Worm (Caenorhabditis elegans): Measurements from ENCODE around the gene ddl-3.
"Not testable (repeated sequence)": the region's sequence is repeated elsewhere in the genome, so short reads cannot be mapped to it uniquely, and the experiment has no call there.

Gene ddl-3

DNA sequence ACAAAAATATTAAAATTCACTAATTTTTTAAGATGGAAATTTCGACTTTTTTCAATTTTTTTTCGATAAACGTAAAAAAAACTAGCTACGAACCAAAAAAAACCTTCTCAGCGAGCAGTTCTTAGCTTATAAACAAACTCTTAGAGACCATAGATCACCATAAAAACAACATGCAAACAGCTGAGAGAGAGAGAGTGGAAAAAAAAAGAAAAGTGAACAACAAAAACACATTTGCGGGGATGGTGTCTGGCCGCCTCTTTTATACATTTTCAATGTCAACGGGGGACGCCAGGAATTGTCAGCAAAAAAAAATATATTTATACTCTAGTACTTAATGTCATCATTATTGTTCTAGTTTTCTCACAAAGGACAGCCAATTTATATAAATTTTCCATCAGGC is 32.7 kb downstream of the ddl-3 start:
- TF ChIP-seq daf-16 (GFP tag; optimal IDR thresholded peaks at IDR 0.05): peak in 1 of 2 experiments; percentile 66
- TF ChIP-seq daf-16 (tag; optimal IDR thresholded peaks at IDR 0.05): peak; percentile 60
- peak; percentile 2 for TF ChIP-seq rbr-2 (tag; optimal IDR thresholded peaks at IDR 0.05)
- TF ChIP-seq unc-62 (GFP tag; optimal IDR thresholded peaks at IDR 0.05 in 1 of 2): no peak
- no peak for TF ChIP-seq unc-62 (tag; optimal IDR thresholded peaks at IDR 0.05)
- TF ChIP-seq hlh-11 (tag; optimal IDR thresholded peaks at IDR 0.05): peak; percentile 17

DNA sequence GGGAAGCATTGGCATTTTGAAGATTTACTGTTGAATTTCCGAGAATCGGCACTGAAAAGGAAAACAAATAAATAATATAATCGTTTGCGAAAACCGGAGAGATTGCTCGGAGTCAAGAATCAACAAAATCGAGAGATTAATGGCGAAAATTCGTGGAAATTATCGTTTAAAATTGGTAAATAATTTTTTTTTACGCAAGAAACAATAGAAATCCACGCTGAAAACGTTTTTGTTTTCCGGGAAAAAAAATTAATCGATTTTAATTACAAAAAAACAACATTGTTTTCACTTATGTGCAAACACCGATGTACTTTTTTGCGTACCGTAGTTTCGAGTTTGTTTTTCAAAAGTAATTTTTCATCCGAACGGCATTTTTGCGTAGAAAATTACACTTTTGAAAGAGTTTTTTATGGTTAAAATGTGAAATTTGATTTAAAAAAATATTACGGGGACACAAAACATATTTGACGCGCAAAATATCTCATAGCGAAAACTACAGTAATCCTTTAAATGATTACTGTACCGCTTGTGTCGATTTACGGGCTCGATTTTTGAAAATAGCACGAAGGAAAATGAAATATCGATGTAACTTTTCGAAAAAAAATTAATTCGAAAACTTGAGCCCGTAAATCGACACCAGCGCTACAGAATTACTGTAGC is 33.4 kb downstream of the ddl-3 start, which contains the start of gene ctl-3:
TSS of gene ctl-3 (minus strand) at position 51 of the 660 bp plus-strand sequence.
- TF ChIP-seq nhr-111 (GFP tag; optimal IDR thresholded peaks at IDR 0.05): no peak
- TF ChIP-seq T26A8.4 (GFP tag; IDR thresholded peaks at IDR 0.05): no peak
- TF ChIP-seq D1046.2 (GFP tag; IDR thresholded peaks at IDR 0.05): no peak
- no peak for TF ChIP-seq lin-13 (GFP tag; optimal IDR thresholded peaks at IDR 0.05)
- no peak for TF ChIP-seq nhr-11 (tag; optimal IDR thresholded peaks at IDR 0.05)
- TF ChIP-seq ZK337.2 (GFP tag; IDR thresholded peaks at IDR 0.05): no peak
- no peak for TF ChIP-seq lim-7 (GFP tag; IDR thresholded peaks at IDR 0.05)
- no peak for TF ChIP-seq ztf-7 (tag; optimal IDR thresholded peaks at IDR 0.05)
- no peak for TF ChIP-seq zip-2 (tag; optimal IDR thresholded peaks at IDR 0.05)
- no peak for TF ChIP-seq Y48G9A.11 (GFP tag; IDR thresholded peaks at IDR 0.05)

DNA sequence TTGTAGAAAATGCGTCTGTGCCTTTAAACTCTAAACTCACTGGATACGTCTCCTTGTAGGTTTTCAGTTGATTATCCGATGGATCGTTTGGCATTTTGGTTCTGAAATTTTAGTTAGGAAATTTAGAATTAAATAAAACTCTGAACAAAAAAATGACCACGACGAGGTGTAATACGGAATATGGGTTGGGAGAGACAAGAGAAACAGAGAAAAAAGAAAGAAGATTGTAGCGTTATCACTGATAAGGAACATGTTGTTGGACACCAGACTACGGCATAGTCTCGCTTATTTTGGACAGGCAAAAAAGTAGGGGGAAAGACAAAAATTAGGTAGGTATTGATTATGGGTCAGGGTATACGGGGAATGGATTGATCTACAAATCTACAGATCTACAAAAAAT is 38.1 kb downstream of the ddl-3 start, which contains the start of gene ctl-1:
TSS of gene ctl-1 (minus strand) at position 101 of the 400 bp plus-strand sequence.
- not testable (repeated sequence) for TF ChIP-seq lin-38 (GFP tag; IDR thresholded peaks at IDR 0.05); duxl-1 (tag; optimal IDR thresholded peaks at IDR 0.05; ENCODE audit: poor library complexity); F44E2.7 (GFP tag; IDR thresholded peaks at IDR 0.05)

DNA sequence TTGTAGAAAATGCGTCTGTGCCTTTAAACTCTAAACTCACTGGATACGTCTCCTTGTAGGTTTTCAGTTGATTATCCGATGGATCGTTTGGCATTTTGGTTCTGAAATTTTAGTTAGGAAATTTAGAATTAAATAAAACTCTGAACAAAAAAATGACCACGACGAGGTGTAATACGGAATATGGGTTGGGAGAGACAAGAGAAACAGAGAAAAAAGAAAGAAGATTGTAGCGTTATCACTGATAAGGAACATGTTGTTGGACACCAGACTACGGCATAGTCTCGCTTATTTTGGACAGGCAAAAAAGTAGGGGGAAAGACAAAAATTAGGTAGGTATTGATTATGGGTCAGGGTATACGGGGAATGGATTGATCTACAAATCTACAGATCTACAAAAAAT is 42.3 kb downstream of the ddl-3 start, which contains the start of gene ctl-2:
TSS of gene ctl-2 (minus strand) at position 101 of the 400 bp plus-strand sequence.
- TF ChIP-seq ztf-7 (tag; optimal IDR thresholded peaks at IDR 0.05); zfp-3 (GFP tag; conservative IDR thresholded peaks at IDR 0.05); saeg-2 (GFP tag; IDR thresholded peaks at IDR 0.05): not testable (repeated sequence)

DNA sequence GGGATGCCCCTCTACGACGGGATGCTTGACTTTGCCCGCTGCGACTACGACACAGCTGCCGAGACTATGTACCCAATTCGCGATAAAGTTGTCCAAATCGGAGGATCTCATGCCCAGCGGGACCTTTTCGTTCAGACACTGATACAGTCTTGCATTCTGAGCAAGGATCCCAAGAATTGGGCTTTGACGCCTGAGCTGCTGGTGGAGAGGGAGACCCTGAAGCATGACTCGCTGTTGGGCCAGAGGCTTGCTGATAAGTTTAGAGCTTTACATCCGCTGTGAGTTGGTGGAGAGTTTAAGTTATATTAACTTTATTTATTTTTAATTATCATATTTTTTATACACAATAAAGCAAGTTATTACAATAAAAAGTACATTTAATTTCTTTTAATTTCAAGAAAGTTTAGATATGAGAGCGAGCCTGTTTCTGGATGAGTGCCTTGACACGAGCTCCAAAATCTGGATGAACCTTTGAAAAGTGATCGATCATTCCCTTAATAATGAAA is 44.9 kb downstream of the ddl-3 start:
- TF ChIP-seq zfp-2 (tag; optimal IDR thresholded peaks at IDR 0.05) (no peak), mep-1 (tag; optimal IDR thresholded peaks at IDR 0.05) (peak; percentile 10), aha-1 (tag) (peak; percentile 69), ZK337.2 (GFP tag; IDR thresholded peaks at IDR 0.05) (no peak), lin-39 (tag; optimal IDR thresholded peaks at IDR 0.05) (no peak), ceh-32 (tag; optimal IDR thresholded peaks at IDR 0.05; ENCODE audit: poor library complexity) (no peak), mdt-29 (GFP tag; IDR thresholded peaks at IDR 0.05) (0 out of 2 replicates have a peak, but pooled peaks have one; percentile 50), nhr-102 (tag; optimal IDR thresholded peaks at IDR 0.05) (peak; percentile 55), pqm-1 (tag; optimal IDR thresholded peaks at IDR 0.05) (no peak), rbr-2 (tag; optimal IDR thresholded peaks at IDR 0.05) (no peak), F26F4.8 (GFP tag; conservative IDR thresholded peaks at IDR 0.05) (no peak), Y75B8A.6 (GFP tag; IDR thresholded peaks at IDR 0.05) (no peak)

DNA sequence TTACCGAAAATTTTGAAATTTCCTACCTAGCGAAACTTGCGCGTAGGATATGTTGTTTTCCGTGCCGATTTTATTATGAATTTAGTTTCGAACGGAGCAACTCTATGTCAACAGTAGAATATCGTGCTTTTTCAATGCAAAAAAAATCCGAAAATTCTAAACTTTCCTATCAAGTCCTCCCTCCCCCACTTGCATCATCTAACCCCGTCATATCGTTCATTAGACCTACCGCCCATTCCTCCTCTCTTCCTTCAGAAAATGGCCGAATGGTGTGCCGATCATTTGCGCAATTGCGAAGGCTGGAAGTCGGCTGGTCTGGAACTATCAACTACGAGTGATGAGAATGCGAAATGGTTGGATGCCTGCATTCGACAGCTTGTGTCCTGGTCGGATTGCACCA is 47.2 kb downstream of the ddl-3 start, which contains the start of gene Y54G11A.7:
TSS of gene Y54G11A.7 (plus strand) at position 256 of the 400 bp plus-strand sequence.
- TF ChIP-seq F26F4.8 (GFP tag; conservative IDR thresholded peaks at IDR 0.05): 0 out of 2 replicates have a peak, but pooled peaks have one; percentile 28
- peak; percentile 58 for TF ChIP-seq ztf-7 (tag; optimal IDR thresholded peaks at IDR 0.05)
- TF ChIP-seq aha-1 (tag): peak; percentile 4

Data from whole organism, L4 larva.